Worm (Caenorhabditis elegans): Measurements from ENCODE around the gene nspc-19.
A peak's percentile ranks its signal among the peaks of the same experiment; 100 is the strongest.
"Not testable (repeated sequence)": the region's sequence is repeated elsewhere in the genome, so short reads cannot be mapped to it uniquely, and the experiment has no call there.

nspc-19 gene

DNA sequence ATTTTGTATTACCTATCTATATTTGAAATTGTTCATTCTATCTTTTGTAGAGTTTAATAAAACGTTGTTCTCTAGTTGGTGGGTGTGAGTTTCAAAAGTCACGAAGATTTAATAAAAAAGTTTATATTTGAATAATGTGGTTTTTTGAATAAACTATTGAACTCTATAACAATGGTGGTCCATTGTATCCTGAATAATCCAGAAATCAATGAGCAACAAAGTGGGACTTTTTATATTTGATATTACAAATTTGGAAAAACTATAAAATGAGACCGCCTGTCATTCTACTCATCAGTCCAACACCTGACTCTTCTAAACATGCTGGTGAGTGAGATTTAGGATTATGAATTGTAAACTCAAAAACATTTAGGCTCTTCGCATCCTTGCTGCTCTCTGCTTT is at the start of gene nspc-19:
Gene nspc-19, plus strand, starts transcription at position 301 of the 400 bp plus-strand sequence.
- not testable (repeated sequence) for TF ChIP-seq cnd-1 (tag; optimal IDR thresholded peaks at IDR 0.05); lsy-2 (tag; optimal IDR thresholded peaks at IDR 0.05); ceh-43 (GFP tag; optimal IDR thresholded peaks at IDR 0.05)

DNA sequence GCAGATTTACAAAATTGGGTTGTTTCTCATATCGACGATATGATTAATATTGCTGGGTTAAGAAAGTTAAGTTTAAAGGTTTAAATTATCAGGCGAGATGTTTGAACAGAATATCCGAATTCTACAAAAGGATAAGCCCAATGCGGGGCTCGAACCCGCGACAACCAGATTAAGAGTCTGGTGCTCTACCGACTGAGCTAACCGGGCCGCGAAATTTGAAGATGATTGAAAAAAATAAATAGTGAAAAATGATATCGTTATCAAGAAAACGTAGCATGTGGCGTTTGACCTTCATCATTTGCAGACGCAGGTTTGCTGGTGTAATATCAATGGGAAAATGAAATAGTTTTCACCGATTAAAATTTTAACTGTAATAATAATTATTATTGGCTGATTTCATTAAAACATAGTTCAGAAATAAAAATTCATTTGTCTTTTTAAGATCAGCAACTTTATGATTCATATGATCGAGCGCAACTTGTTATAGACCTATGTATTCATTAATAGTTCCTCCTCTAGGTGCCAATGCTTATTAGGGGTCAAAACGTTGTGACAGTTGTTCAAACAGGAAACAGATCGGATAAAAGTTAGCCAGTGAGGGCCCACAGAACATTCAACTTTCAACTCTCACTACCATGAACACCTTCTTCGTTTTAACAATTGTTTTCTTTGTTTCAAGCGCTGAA is 49.6 kb upstream of the nspc-19 start, which contains the start of gene M163.11:
Gene M163.11, plus strand, starts transcription at position 636 of the 686 bp plus-strand sequence.
- TF ChIP-seq unc-120 (tag; optimal IDR thresholded peaks at IDR 0.05; ENCODE audit: poor library complexity, severe bottlenecking) (peak; percentile 55), ceh-39 (tag; optimal IDR thresholded peaks at IDR 0.05) (no peak)

DNA sequence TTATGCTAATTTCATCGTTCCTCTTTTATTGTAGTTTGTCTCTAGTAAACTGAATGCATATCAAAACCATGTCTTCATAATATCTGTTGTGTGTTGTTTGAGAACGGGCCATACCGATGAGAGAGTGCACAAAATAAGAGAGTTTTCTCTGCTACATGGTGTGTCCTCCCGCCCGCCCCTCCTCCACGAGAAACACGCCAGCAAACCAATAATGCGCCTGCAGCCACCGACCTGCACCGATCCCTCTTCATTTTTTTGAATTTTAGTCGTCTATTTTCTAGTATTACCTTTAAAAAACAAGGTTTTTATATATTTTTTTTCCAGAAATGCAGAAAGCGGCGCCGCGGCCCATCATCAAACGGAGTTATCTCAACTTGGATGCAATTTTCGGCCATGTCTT is 48.3 kb upstream of the nspc-19 start, which contains the start of gene gfi-3:
Gene gfi-3, plus strand, starts transcription at position 325 of the 400 bp plus-strand sequence.
- TF ChIP-seq ces-1 (GFP tag; optimal IDR thresholded peaks at IDR 0.05) (peak; percentile 18), hlh-1 (tag; optimal IDR thresholded peaks at IDR 0.05) (peak; percentile 37), nhr-12 (tag; optimal IDR thresholded peaks at IDR 0.05) (no peak), ztf-11 (tag; optimal IDR thresholded peaks at IDR 0.05) (no peak), ceh-83 (GFP tag; optimal IDR thresholded peaks at IDR 0.05) (no peak), lin-13 (tag; optimal IDR thresholded peaks at IDR 0.05) (peak; percentile 82), sem-2 (GFP tag; optimal IDR thresholded peaks at IDR 0.05) (no peak), flh-1 (GFP tag; optimal IDR thresholded peaks at IDR 0.05) (no peak), zip-8 (tag; optimal IDR thresholded peaks at IDR 0.05) (no peak), pha-4 (tag; optimal IDR thresholded peaks at IDR 0.05) (peak; percentile 30), unc-120 (tag; optimal IDR thresholded peaks at IDR 0.05; ENCODE audit: poor library complexity, severe bottlenecking) (peak; percentile 41), nhr-76 (tag; optimal IDR thresholded peaks at IDR 0.05) (no peak), cnd-1 (tag; optimal IDR thresholded peaks at IDR 0.05) (peak; percentile 7), snpc-4 (tag; optimal IDR thresholded peaks at IDR 0.05) (no peak), ceh-39 (tag; optimal IDR thresholded peaks at IDR 0.05) (no peak), mab-5 (tag; optimal IDR thresholded peaks at IDR 0.05) (no peak), ham-2 (GFP tag; optimal IDR thresholded peaks at IDR 0.05) (peak; percentile 57), M03D4.4 (tag; optimal IDR thresholded peaks at IDR 0.05) (peak; percentile 75), unc-62 (GFP tag; optimal IDR thresholded peaks at IDR 0.05) (peak; percentile 8), mep-1 (tag; optimal IDR thresholded peaks at IDR 0.05) (peak; percentile 34), sptf-1 (tag; optimal IDR thresholded peaks at IDR 0.05) (peak; percentile 80), ceh-43 (GFP tag; optimal IDR thresholded peaks at IDR 0.05) (no peak), tbx-8 (GFP tag; optimal IDR thresholded peaks at IDR 0.05) (no peak), elt-1 (tag; optimal IDR thresholded peaks at IDR 0.05; ENCODE audit: borderline replicate concordance, insufficient read depth) (no peak), nhr-28 (tag; optimal IDR thresholded peaks at IDR 0.05) (no peak), mls-2 (tag; optimal IDR thresholded peaks at IDR 0.05) (peak; percentile 5), drap-1 (GFP tag; optimal IDR thresholded peaks at IDR 0.05) (peak; percentile 55), lsy-2 (tag; optimal IDR thresholded peaks at IDR 0.05) (peak; percentile 59)

DNA sequence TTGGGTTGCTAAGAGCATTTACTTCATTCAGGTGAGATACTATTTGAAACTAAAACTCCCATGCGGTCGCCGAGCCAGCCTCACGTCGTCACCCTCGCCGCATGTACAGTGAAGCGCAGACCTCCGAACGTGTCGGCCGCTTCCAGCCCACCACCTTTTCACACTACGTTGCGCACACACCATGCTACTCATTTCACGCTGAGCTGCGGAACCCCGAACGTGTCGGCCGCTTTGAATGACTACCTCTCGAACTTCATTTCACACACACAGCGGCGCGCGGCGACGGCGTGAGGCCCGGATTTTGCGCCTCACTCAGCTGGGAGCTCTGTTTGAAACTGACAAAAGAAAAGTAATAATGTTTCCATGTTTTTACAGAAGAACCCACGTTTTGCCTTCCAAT is 46.9 kb upstream of the nspc-19 start:
- no peak for TF ChIP-seq ceh-43 (GFP tag; optimal IDR thresholded peaks at IDR 0.05)
- no peak for TF ChIP-seq nhr-237 (tag; optimal IDR thresholded peaks at IDR 0.05)
- no peak for TF ChIP-seq bed-3 (GFP tag; optimal IDR thresholded peaks at IDR 0.05)

DNA sequence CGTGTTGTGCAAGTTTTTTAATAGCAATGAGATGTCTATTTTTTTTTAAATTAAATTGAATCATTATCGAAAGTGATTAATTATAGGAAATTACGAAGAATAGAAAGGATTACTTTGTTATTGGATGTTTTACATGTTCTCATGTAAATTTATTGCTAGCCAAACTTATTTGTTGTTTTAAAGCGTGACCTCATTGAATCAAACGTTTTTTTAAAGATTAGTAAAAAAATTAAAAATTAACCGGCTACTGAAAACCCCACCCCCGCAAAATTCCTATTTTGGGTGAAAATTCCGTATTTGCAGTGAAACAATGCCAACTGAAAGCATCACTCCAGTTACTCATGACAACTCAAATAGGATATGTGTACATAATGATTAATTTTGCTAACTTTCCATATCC is 43.7 kb upstream of the nspc-19 start, which contains the start of gene M163.8:
Gene M163.8, plus strand, starts transcription at position 301 of the 400 bp plus-strand sequence.
- TF ChIP-seq mls-2 (tag; optimal IDR thresholded peaks at IDR 0.05) (no peak), drap-1 (GFP tag; optimal IDR thresholded peaks at IDR 0.05) (no peak), unc-62 (GFP tag; optimal IDR thresholded peaks at IDR 0.05) (no peak), nhr-28 (tag; optimal IDR thresholded peaks at IDR 0.05) (no peak), unc-39 (tag; optimal IDR thresholded peaks at IDR 0.05) (no peak), ztf-11 (tag; optimal IDR thresholded peaks at IDR 0.05) (no peak)

Data from whole organism, mixed stage, embryonic.